Worm (Caenorhabditis elegans): ENCODE results near the gene sru-16.

The sru-16 gene

DNA sequence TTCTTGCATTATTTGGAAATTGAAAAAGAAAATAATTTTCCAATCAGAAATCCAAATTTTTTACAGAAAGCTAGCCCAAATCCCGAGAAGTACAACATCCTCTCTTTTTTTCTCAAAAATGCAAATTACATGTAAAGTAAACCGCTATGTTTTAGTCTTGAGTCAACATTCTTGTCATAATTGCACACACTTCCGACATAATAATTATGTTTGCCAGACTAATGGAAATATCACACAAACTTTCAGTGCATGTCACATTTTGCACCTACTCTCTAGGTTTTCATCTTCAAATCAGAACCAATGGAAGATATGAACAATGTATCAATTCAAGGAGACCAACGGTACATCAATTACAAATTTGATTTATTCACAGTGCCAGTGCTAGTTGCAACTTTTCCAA lies 5.6 kb downstream of the sru-16 start, which contains the start of gene sru-11:
TSS of gene sru-11 (plus strand) at position 301 of the 400 bp plus-strand sequence.
- no peak for TF ChIP-seq somi-1 (GFP tag; optimal IDR thresholded peaks at IDR 0.05)
- no peak for TF ChIP-seq F37B4.10 (GFP tag; IDR thresholded peaks at IDR 0.05)
- no peak for TF ChIP-seq T26A5.8 (tag; optimal IDR thresholded peaks at IDR 0.05)
- no peak for TF ChIP-seq F57C9.4 (tag; optimal IDR thresholded peaks at IDR 0.05)
- TF ChIP-seq mxl-1 (tag; optimal IDR thresholded peaks at IDR 0.05): no peak
- TF ChIP-seq egrh-3 (GFP tag; IDR thresholded peaks at IDR 0.05): no peak
- no peak for TF ChIP-seq lin-26 (GFP tag; IDR thresholded peaks at IDR 0.05)

DNA sequence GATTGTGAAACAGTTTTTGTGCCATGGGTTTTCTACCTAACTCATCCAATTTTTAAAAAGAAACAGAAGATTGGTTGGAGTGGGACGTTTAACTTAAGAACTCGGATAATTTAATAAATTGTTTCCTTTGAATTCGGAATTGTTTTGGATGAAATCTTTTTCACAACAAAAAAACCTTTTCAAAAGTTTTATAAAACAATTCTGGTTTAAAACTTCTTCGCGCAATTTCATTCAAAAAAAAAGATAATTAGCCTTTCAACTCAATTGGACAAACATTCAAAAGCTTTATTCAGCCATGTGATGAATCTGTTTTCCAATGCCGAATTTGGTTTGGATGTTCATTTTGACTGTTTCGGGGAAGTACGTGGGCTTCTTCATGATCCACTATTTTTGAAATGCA lies 8.1 kb downstream of the sru-16 start, which contains the start of gene Y45F10B.12:
TSS of gene Y45F10B.12 (plus strand) at position 301 of the 400 bp plus-strand sequence.
- TF ChIP-seq lin-40 (tag; optimal IDR thresholded peaks at IDR 0.05) (no peak), hmg-20 (GFP tag; IDR thresholded peaks at IDR 0.05) (no peak), sptf-2 (GFP tag; optimal IDR thresholded peaks at IDR 0.05) (no peak)

DNA sequence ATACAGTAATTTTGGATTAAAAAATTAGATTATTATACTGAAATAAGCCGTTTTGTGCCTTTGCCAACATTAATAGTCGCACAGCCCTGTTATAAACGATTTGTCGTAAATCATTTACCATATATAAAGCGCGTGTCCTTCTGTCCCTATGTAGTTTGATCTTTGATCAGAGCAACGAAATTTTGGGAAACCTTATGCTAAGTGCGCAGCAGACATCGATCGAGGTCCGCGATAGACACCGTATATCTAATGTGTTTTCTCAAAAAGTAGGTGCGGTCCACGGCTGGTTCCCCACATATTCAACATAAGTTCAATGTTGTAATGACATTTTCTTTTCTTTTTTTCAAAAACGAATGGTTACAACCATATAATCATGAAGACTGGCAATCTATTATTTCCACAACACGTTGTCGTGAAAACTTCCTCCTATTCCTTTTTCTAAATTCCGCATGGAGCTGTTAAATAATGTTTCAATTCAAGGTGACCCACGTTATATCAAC lies 9.5 kb downstream of the sru-16 start, which contains the start of gene sru-9:
TSS of gene sru-9 (plus strand) at position 450 of the 500 bp plus-strand sequence.
- TF ChIP-seq snpc-1.1 (tag; optimal IDR thresholded peaks at IDR 0.05; ENCODE audit: insufficient read depth) (peak; percentile 25), hmg-1.2 (GFP tag; IDR thresholded peaks at IDR 0.05) (peak; percentile 65), snpc-4 (GFP tag; optimal IDR thresholded peaks at IDR 0.05) (peak; percentile 39), snpc-4 (tag; optimal IDR thresholded peaks at IDR 0.05) (peak in 3 of 4 experiments; percentile 35 to 90 (median 78)), attf-6 (GFP tag; IDR thresholded peaks at IDR 0.05) (peak; percentile 82)

DNA sequence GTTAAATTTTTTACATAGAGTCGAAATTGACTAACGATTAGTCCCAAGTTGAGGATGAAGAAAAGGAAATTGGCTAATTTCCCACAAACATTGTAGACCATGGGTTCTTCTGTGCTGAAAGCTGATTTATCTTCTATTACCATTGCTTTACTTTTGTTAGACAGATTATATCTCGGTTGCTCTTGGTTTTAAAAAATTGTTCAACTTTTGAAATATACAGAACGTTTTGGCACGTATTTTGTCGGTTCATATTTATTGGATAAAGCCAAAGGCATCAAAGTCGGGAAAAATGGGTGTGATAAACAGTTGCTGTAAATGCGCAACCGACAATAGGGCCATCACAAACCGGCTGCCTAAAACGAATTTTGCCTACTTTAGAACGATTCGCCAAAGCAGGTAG lies 12.6 kb downstream of the sru-16 start, which contains the start of gene tsp-5:
TSS of gene tsp-5 (minus strand) at position 101 of the 400 bp plus-strand sequence.
- TF ChIP-seq nhr-80 (tag; optimal IDR thresholded peaks at IDR 0.05) (no peak), F49E8.2 (tag; optimal IDR thresholded peaks at IDR 0.05; ENCODE audit: insufficient read depth) (no peak), snpc-1.3 (tag; optimal IDR thresholded peaks at IDR 0.05; ENCODE audit: insufficient read depth) (no peak), ceh-40 (GFP tag; IDR thresholded peaks at IDR 0.05) (no peak), F33H1.4 (GFP tag; IDR thresholded peaks at IDR 0.05) (no peak), ekl-4 (GFP tag; IDR thresholded peaks at IDR 0.05) (no peak), egl-18 (GFP tag; IDR thresholded peaks at IDR 0.05) (no peak), tbp1 (GFP tag; optimal IDR thresholded peaks at IDR 0.05) (no peak), hlh-12 (tag; optimal IDR thresholded peaks at IDR 0.05) (no peak), ztf-6 (GFP tag; IDR thresholded peaks at IDR 0.05) (no peak), ceh-27 (GFP tag; optimal IDR thresholded peaks at IDR 0.05) (no peak), mel-28 (tag; optimal IDR thresholded peaks at IDR 0.05; ENCODE audit: borderline replicate concordance) (no peak), efl-1 (GFP tag; optimal IDR thresholded peaks at IDR 0.05) (no peak), tlf-1 (GFP tag; optimal IDR thresholded peaks at IDR 0.05) (no peak), nfya-2 (GFP tag; IDR thresholded peaks at IDR 0.05) (no peak), repo-1 (tag; optimal IDR thresholded peaks at IDR 0.05) (no peak), gei-17 (GFP tag; optimal IDR thresholded peaks at IDR 0.05) (no peak), B0336.3 (GFP tag; IDR thresholded peaks at IDR 0.05) (no peak), bed-2 (GFP tag; IDR thresholded peaks at IDR 0.05) (no peak)
